Worm (Caenorhabditis elegans) whole organism, L3 larva: ENCODE results near the gene idpp-8.

Source experiments
- ama-1 ChIP-seq: fragments of 150-350 bp; optimal IDR thresholded peaks from 2 replicates; lab custom pipeline; 2018
- ceh-28 ChIP-seq: fragments of 150-350 bp; optimal IDR thresholded peaks from 2 replicates; lab custom pipeline; 2014; ENCODE audit warnings: missing biosample characterization, missing genetic modification reagents, missing genetic modification characterization
- egl-27 ChIP-seq: sonication (generic microtip); optimal IDR thresholded peaks from 4 replicates; lab custom pipeline; 2017; ENCODE audit warnings: missing biosample characterization, missing genetic modification reagents, missing genetic modification characterization
- elt-3 ChIP-seq, 3 experiments: fragments of 150-350 bp in 1 of 3; sonication (generic microtip) in 2 of 3; optimal IDR thresholded peaks; 2 replicates in 2 of 3; 4 replicates in 1 of 3; lab custom pipeline; 2014 to 2017; ENCODE audit warnings: missing biosample characterization in 3 of 3, missing genetic modification characterization in 3 of 3
- jun-1 ChIP-seq: fragments of 150-350 bp; optimal IDR thresholded peaks from 2 replicates; lab custom pipeline; 2014; ENCODE audit warnings: missing biosample characterization, missing genetic modification reagents, missing genetic modification characterization
- lin-39 ChIP-seq: fragments of 150-350 bp; optimal IDR thresholded peaks from 2 replicates; lab custom pipeline; 2018; ENCODE audit warnings: missing biosample characterization, missing genetic modification reagents, missing genetic modification characterization
- mdl-1 ChIP-seq: fragments of 150-350 bp; optimal IDR thresholded peaks from 2 replicates; lab custom pipeline; 2014; ENCODE audit warnings: missing biosample characterization, missing genetic modification characterization
- nfya-1 ChIP-seq: sonication (generic microtip); optimal IDR thresholded peaks from 2 replicates; lab custom pipeline; 2017; ENCODE audit warnings: missing genetic modification characterization, mild to moderate bottlenecking, missing compliant biosample characterization, antibody characterized with exemption, moderate library complexity; ENCODE audit not compliant: insufficient read depth
- nhr-11 ChIP-seq: fragments of 150-350 bp; optimal IDR thresholded peaks from 2 replicates; lab custom pipeline; 2014; ENCODE audit warnings: missing biosample characterization, missing genetic modification characterization
- snpc-4 ChIP-seq: fragments of 150-350 bp; optimal IDR thresholded peaks from 2 replicates; lab custom pipeline; 2014; ENCODE audit warnings: missing biosample characterization, missing genetic modification characterization
- unc-62 ChIP-seq: fragments of 150-350 bp; sonication (generic microtip); optimal IDR thresholded peaks from 4 replicates; lab custom pipeline; 2014; ENCODE audit warnings: missing biosample characterization, missing genetic modification reagents, missing genetic modification characterization

ce11 chrII:10308726-10309125 is 6.6 kb upstream of the idpp-8 start, which contains the start of gene gcy-4:
- TF ChIP-seq lin-39: no peak
- TF ChIP-seq jun-1: no peak
- no peak for TF ChIP-seq snpc-4 (tag; lab: Kevin White, UChicago)
- TF ChIP-seq nhr-11 (tag; lab: Kevin White, UChicago): no peak
- TF ChIP-seq elt-3 (tag; optimal IDR thresholded peaks at IDR 0.05; lab: Kevin White, UChicago): no peak
- no peak for TF ChIP-seq egl-27 (tag; lab: Kevin White, UChicago)
- no peak for TF ChIP-seq mdl-1
- TF ChIP-seq nfya-1 (tag; lab: Kevin White, UChicago): no peak
- TF ChIP-seq ceh-28 (tag; lab: Kevin White, UChicago): no peak
- no peak for TF ChIP-seq ama-1 (lab: Kevin White, UChicago)
- no peak for TF ChIP-seq unc-62 (GFP tag; lab: Kevin White, UChicago)
